Worm (Caenorhabditis elegans) whole organism, L3 larva: ENCODE measurements around the gene C06H5.11.
"Not testable (repeated sequence)": the region's sequence is repeated elsewhere in the genome, so short reads cannot be mapped to it uniquely, and the experiment has no call there.

Experiments
- R02D3.7 ChIP-seq: fragments of 150-350 bp; optimal IDR thresholded peaks from 2 replicates; lab custom pipeline; 2014; ENCODE audit warnings: missing biosample characterization, missing genetic modification characterization
- aly-2 ChIP-seq: fragments of 150-350 bp; optimal IDR thresholded peaks from 2 replicates; lab custom pipeline; 2014; ENCODE audit warnings: missing biosample characterization, missing genetic modification characterization
- ama-1 ChIP-seq: fragments of 150-350 bp; optimal IDR thresholded peaks from 2 replicates; lab custom pipeline; 2018
- ceh-16 ChIP-seq: sonication (generic microtip); optimal IDR thresholded peaks from 2 replicates; lab custom pipeline; 2017; ENCODE audit warnings: missing biosample characterization, missing genetic modification characterization
- ceh-28 ChIP-seq: fragments of 150-350 bp; optimal IDR thresholded peaks from 2 replicates; lab custom pipeline; 2014; ENCODE audit warnings: missing biosample characterization, missing genetic modification reagents, missing genetic modification characterization
- ceh-82 ChIP-seq: fragments of 150-350 bp; optimal IDR thresholded peaks from 2 replicates; lab custom pipeline; 2014; ENCODE audit warnings: missing biosample characterization, missing genetic modification characterization
- ceh-9 ChIP-seq: sonication (generic microtip); optimal IDR thresholded peaks from 2 replicates; lab custom pipeline; 2018; ENCODE audit warnings: missing biosample characterization, missing genetic modification characterization
- daf-12 ChIP-seq: fragments of 150-350 bp; optimal IDR thresholded peaks from 2 replicates; lab custom pipeline; 2014; ENCODE audit warnings: missing biosample characterization, missing genetic modification reagents, missing genetic modification characterization
- egl-27 ChIP-seq: sonication (generic microtip); optimal IDR thresholded peaks from 4 replicates; lab custom pipeline; 2017; ENCODE audit warnings: missing biosample characterization, missing genetic modification reagents, missing genetic modification characterization
- egl-5 ChIP-seq: fragments of 150-350 bp; optimal IDR thresholded peaks from 2 replicates; lab custom pipeline; 2017; ENCODE audit warnings: missing biosample characterization, missing genetic modification reagents, missing genetic modification characterization, inconsistent platforms
- elt-1 ChIP-seq: fragments of 150-350 bp; optimal IDR thresholded peaks from 2 replicates; lab custom pipeline; 2014; ENCODE audit warnings: missing biosample characterization, missing genetic modification characterization
- elt-2 ChIP-seq: sonication (generic microtip); optimal IDR thresholded peaks from 2 replicates; lab custom pipeline; 2016; ENCODE audit warnings: missing genetic modification reagents, mild to moderate bottlenecking, missing genetic modification characterization, missing compliant biosample characterization
- elt-3 ChIP-seq, 3 experiments: fragments of 150-350 bp in 1 of 3; sonication (generic microtip) in 2 of 3; optimal IDR thresholded peaks; 2 replicates in 2 of 3; 4 replicates in 1 of 3; lab custom pipeline; 2014 to 2017; ENCODE audit warnings: missing biosample characterization in 3 of 3, missing genetic modification characterization in 3 of 3
- fkh-10 ChIP-seq: sonication (generic microtip); optimal IDR thresholded peaks from 2 replicates; lab custom pipeline; 2017; ENCODE audit warnings: missing biosample characterization, missing genetic modification reagents, missing genetic modification characterization
- fkh-2 ChIP-seq: fragments of 150-350 bp; optimal IDR thresholded peaks from 2 replicates; lab custom pipeline; 2014; ENCODE audit warnings: missing biosample characterization, missing genetic modification reagents, missing genetic modification characterization
- fos-1 ChIP-seq: fragments of 150-350 bp; optimal IDR thresholded peaks from 2 replicates; lab custom pipeline; 2014; ENCODE audit warnings: missing biosample characterization, missing genetic modification characterization
- hmg-11 ChIP-seq: sonication (generic microtip); optimal IDR thresholded peaks from 2 replicates; lab custom pipeline; 2016; ENCODE audit warnings: missing genetic modification characterization, missing compliant biosample characterization
- jun-1 ChIP-seq: fragments of 150-350 bp; optimal IDR thresholded peaks from 2 replicates; lab custom pipeline; 2014; ENCODE audit warnings: missing biosample characterization, missing genetic modification reagents, missing genetic modification characterization
- lin-15B ChIP-seq: fragments of 150-350 bp; optimal IDR thresholded peaks from 2 replicates; lab custom pipeline; 2014; ENCODE audit warnings: missing biosample characterization, missing genetic modification characterization
- lsy-12 ChIP-seq: sonication (generic microtip); optimal IDR thresholded peaks from 2 replicates; lab custom pipeline; 2016; ENCODE audit warnings: mild to moderate bottlenecking, missing genetic modification characterization, missing compliant biosample characterization
- nhr-11 ChIP-seq: fragments of 150-350 bp; optimal IDR thresholded peaks from 2 replicates; lab custom pipeline; 2014; ENCODE audit warnings: missing biosample characterization, missing genetic modification characterization
- nhr-12 ChIP-seq: fragments of 150-350 bp; optimal IDR thresholded peaks from 2 replicates; lab custom pipeline; 2014; ENCODE audit warnings: missing biosample characterization, missing genetic modification characterization
- nhr-23 ChIP-seq: fragments of 150-350 bp; optimal IDR thresholded peaks from 2 replicates; lab custom pipeline; 2014; ENCODE audit warnings: missing biosample characterization, missing genetic modification reagents, missing genetic modification characterization
- nhr-237 ChIP-seq: fragments of 150-350 bp; optimal IDR thresholded peaks from 2 replicates; lab custom pipeline; 2014; ENCODE audit warnings: missing biosample characterization, missing genetic modification characterization
- nhr-25 ChIP-seq: sonication (generic microtip); optimal IDR thresholded peaks from 2 replicates; lab custom pipeline; 2017; ENCODE audit warnings: missing biosample characterization, missing genetic modification characterization
- nhr-28 ChIP-seq: fragments of 150-350 bp; optimal IDR thresholded peaks from 2 replicates; lab custom pipeline; 2014; ENCODE audit warnings: missing biosample characterization, missing genetic modification characterization
- nhr-43 ChIP-seq: sonication (generic microtip); optimal IDR thresholded peaks from 2 replicates; lab custom pipeline; 2016; ENCODE audit warnings: mild to moderate bottlenecking, missing genetic modification characterization, missing compliant biosample characterization; ENCODE audit not compliant: poor library complexity, severe bottlenecking
- nhr-67 ChIP-seq: fragments of 150-350 bp; optimal IDR thresholded peaks from 2 replicates; lab custom pipeline; 2014; ENCODE audit warnings: missing biosample characterization, missing genetic modification characterization
- pha-4 ChIP-seq: fragments of 150-350 bp; optimal IDR thresholded peaks from 2 replicates; lab custom pipeline; 2014; ENCODE audit warnings: missing biosample characterization, missing genetic modification reagents, missing genetic modification characterization
- pqm-1 ChIP-seq: fragments of 150-350 bp; optimal IDR thresholded peaks from 2 replicates; lab custom pipeline; 2017; ENCODE audit warnings: missing biosample characterization, missing genetic modification characterization, inconsistent platforms
- sea-2 ChIP-seq: fragments of 150-350 bp; sonication (generic microtip); optimal IDR thresholded peaks from 4 replicates; lab custom pipeline; 2014; ENCODE audit warnings: missing biosample characterization, missing genetic modification reagents, missing genetic modification characterization
- skn-1 ChIP-seq: fragments of 150-350 bp; optimal IDR thresholded peaks from 2 replicates; lab custom pipeline; 2014; ENCODE audit warnings: missing biosample characterization, missing genetic modification characterization
- snpc-4 ChIP-seq: fragments of 150-350 bp; optimal IDR thresholded peaks from 2 replicates; lab custom pipeline; 2014; ENCODE audit warnings: missing biosample characterization, missing genetic modification characterization
- tbx-2 ChIP-seq: sonication (generic microtip); optimal IDR thresholded peaks from 2 replicates; lab custom pipeline; 2016; ENCODE audit warnings: mild to moderate bottlenecking, missing genetic modification characterization, missing compliant biosample characterization
- unc-39 ChIP-seq: sonication (generic microtip); optimal IDR thresholded peaks from 4 replicates; lab custom pipeline; 2017; ENCODE audit warnings: missing biosample characterization, missing genetic modification characterization
- unc-62 ChIP-seq: fragments of 150-350 bp; sonication (generic microtip); optimal IDR thresholded peaks from 4 replicates; lab custom pipeline; 2014; ENCODE audit warnings: missing biosample characterization, missing genetic modification reagents, missing genetic modification characterization
- zag-1 ChIP-seq: fragments of 150-350 bp; optimal IDR thresholded peaks from 2 replicates; lab custom pipeline; 2014; ENCODE audit warnings: missing biosample characterization, missing genetic modification characterization
- ztf-11 ChIP-seq: fragments of 150-350 bp; optimal IDR thresholded peaks from 2 replicates; lab custom pipeline; 2014; ENCODE audit warnings: missing biosample characterization, missing genetic modification characterization
- ztf-4 ChIP-seq: fragments of 150-350 bp; optimal IDR thresholded peaks from 2 replicates; lab custom pipeline; 2014; ENCODE audit warnings: missing biosample characterization, missing genetic modification characterization

C06H5.11 gene

DNA sequence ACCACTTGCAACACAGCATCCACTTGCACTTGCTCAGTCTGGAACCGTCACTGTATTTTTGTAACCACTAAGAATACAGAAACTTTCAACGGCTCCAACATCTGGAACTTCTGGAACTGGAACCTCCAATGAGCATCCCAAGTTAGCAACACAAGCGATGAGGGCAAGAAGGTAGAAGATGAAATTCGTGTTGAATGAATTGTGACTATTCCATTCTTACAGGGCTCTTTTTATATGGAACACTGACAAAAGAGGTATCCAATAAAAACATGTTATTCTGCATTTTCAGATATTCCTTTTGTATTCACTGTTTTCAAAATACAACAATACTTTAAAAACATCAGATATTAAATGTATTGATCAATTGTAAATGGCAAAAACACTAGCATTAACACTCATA, at the start of gene C06H5.11:
TSS of gene C06H5.11 (minus strand) at position 101 of the 400 bp plus-strand sequence.
- not testable (repeated sequence) for TF ChIP-seq nhr-25 (tag; lab: Kevin White, UChicago); nhr-23; snpc-4 (tag; lab: Kevin White, UChicago)

DNA sequence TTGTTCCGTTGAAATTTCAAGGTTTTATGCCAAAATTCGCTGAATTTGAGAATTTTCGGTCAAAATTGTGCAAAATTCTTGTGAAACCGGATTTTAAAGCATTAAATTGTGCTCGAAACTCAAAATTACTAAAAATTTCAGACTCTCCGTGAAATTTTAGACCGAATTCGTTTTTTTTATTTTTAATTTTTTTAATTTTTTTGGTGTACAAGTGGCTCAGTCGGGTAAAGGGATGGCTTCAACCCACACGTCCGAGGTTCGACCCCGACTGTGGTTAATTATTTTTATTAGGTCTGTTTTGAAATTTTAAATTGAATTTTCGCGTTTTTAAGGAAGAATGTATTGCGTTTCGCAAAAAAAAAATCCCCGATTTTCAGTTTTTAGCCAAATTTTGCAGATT, 45.1 kb upstream of the C06H5.11 start:
- TF ChIP-seq nhr-11 = no peak
- TF ChIP-seq ceh-9 (tag; lab: Kevin White, UChicago) = no peak
- no peak for TF ChIP-seq aly-2 (tag; lab: Kevin White, UChicago)
- no peak for TF ChIP-seq lin-15B (tag; lab: Kevin White, UChicago)
- no peak for TF ChIP-seq pqm-1 (tag; lab: Kevin White, UChicago)
- TF ChIP-seq ceh-82 (tag; lab: Kevin White, UChicago) = no peak
- no peak for TF ChIP-seq nhr-237
- TF ChIP-seq skn-1 (tag; lab: Kevin White, UChicago) = no peak
- TF ChIP-seq ztf-11 (tag; lab: Kevin White, UChicago) = no peak
- TF ChIP-seq fkh-2 = no peak
- no peak for TF ChIP-seq zag-1 (tag; lab: Kevin White, UChicago)
- no peak for TF ChIP-seq unc-62 (GFP tag; lab: Kevin White, UChicago)
- no peak for TF ChIP-seq ama-1 (lab: Kevin White, UChicago)
- no peak for TF ChIP-seq ztf-4 (tag; lab: Kevin White, UChicago)
- no peak for TF ChIP-seq nhr-23
- TF ChIP-seq lsy-12 (tag; lab: Kevin White, UChicago) = no peak
- no peak for TF ChIP-seq nhr-12
- no peak for TF ChIP-seq nhr-43 (tag; lab: Kevin White, UChicago)
- no peak for TF ChIP-seq nhr-67
- no peak for TF ChIP-seq unc-39 (tag; lab: Kevin White, UChicago)

DNA sequence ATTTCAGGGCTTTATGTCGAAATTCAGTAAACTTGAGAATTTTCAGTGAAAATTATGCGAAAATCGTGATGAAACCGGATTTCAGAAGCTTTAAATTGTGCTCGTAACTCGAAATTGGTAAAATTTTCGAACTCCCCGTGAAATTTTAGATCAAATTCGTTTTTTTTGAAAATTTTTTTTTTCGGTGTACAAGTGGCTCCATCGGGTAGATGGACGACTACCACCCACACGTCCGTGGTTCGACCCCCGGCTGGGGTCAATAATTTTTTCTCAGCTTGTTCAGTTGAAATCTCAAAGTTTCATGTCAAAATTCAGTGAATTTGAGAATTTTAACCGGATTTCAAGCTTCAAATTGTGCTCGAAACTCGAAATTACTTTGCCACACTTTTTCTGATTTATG, 42.0 kb upstream of the C06H5.11 start:
- TF ChIP-seq snpc-4 (tag; lab: Kevin White, UChicago) (no peak), ztf-4 (tag; lab: Kevin White, UChicago) (no peak), R02D3.7 (no peak), fkh-10 (GFP tag; lab: Kevin White, UChicago) (no peak), elt-1 (tag; lab: Kevin White, UChicago) (no peak), elt-3 (tag; optimal IDR thresholded peaks at IDR 0.05; lab: Kevin White, UChicago) (no peak), jun-1 (tag; lab: Kevin White, UChicago) (no peak), daf-12 (tag; lab: Kevin White, UChicago) (no peak), zag-1 (tag; lab: Kevin White, UChicago) (no peak), unc-39 (tag; lab: Kevin White, UChicago) (no peak), sea-2 (GFP tag; lab: Kevin White, UChicago) (no peak), ama-1 (lab: Kevin White, UChicago) (no peak), nhr-23 (no peak)

ce11 chrV:17931795-17932194, 37.9 kb upstream of the C06H5.11 start:
- TF ChIP-seq nhr-23 (no peak), zag-1 (tag; lab: Kevin White, UChicago) (no peak), nhr-11 (no peak), nhr-28 (no peak), hmg-11 (tag; lab: Kevin White, UChicago) (no peak), elt-2 (tag; lab: Kevin White, UChicago) (no peak), fkh-10 (GFP tag; lab: Kevin White, UChicago) (no peak), fos-1 (no peak), aly-2 (tag; lab: Kevin White, UChicago) (no peak)
- TF ChIP-seq, all 47 proteins: peak for 0

DNA sequence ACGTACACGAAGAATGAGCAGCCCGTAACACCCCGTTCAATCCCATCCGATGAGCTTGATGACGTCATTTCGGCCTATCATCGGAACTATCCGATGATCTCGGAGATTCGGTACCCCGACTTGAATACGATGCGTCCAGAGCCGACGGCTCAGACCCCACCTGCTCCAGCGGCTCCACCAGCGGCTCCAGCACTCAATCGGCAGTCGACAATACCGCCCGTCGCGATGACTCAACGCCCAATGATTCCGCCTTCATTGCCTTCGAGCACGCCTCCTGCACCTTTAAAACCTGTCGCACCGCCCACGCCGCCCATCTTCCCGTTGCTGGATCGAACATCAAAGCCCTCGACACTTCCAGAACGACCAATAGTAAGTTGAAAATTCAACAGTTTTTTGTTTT, 34.3 kb upstream of the C06H5.11 start:
- TF ChIP-seq ceh-28 (tag; lab: Kevin White, UChicago) = no peak
- no peak for TF ChIP-seq R02D3.7
- TF ChIP-seq egl-27 = no peak
- TF ChIP-seq hmg-11 (tag; lab: Kevin White, UChicago) = no peak
- TF ChIP-seq tbx-2 = no peak
- TF ChIP-seq egl-5 = no peak
- no peak for TF ChIP-seq jun-1 (tag; lab: Kevin White, UChicago)
- TF ChIP-seq unc-39 (tag; lab: Kevin White, UChicago) = no peak
- TF ChIP-seq pha-4 (tag; lab: Kevin White, UChicago) = no peak
- no peak for TF ChIP-seq ceh-16 (tag; lab: Kevin White, UChicago)
- no peak for TF ChIP-seq nhr-25 (tag; lab: Kevin White, UChicago)
- no peak for TF ChIP-seq pqm-1 (tag; lab: Kevin White, UChicago)
- no peak for TF ChIP-seq nhr-23
- TF ChIP-seq zag-1 (tag; lab: Kevin White, UChicago) = no peak
- TF ChIP-seq nhr-43 (tag; lab: Kevin White, UChicago) = no peak
- TF ChIP-seq nhr-28 = no peak
- TF ChIP-seq nhr-11 = no peak
